Fruit fly (Drosophila melanogaster) whole organism, embryonic: ENCODE data around the gene Cdk7.

Experiments used
- C15 ChIP-seq: fragments of 200-800 bp; sonication (Bioruptor generic); IDR thresholded peaks from 3 replicates; pipeline ENCODE4 v1.3.6; 2022; ENCODE audit warnings: missing biosample characterization, missing genetic modification characterization
- CG10565 ChIP-seq: fragments of 200-800 bp; sonication (Bioruptor generic); optimal IDR thresholded peaks from 3 replicates; lab custom pipeline; 2016; ENCODE audit warnings: missing biosample characterization, mild to moderate bottlenecking, missing genetic modification characterization
- CG11696 ChIP-seq: fragments of 200-800 bp; sonication (Bioruptor generic); IDR thresholded peaks from 2 replicates; pipeline ENCODE4 v1.3.6; 2022; ENCODE audit warnings: missing biosample characterization, missing genetic modification characterization
- CG12071 ChIP-seq: fragments of 200-800 bp; sonication (Bioruptor generic); optimal IDR thresholded peaks from 3 replicates; lab custom pipeline; 2018; ENCODE audit warnings: missing biosample characterization, mild to moderate bottlenecking, missing genetic modification characterization
- CG12299 ChIP-seq: fragments of 200-800 bp; sonication (Bioruptor generic); optimal IDR thresholded peaks from 2 replicates; lab custom pipeline; 2018; ENCODE audit warnings: missing biosample characterization, mild to moderate bottlenecking, missing genetic modification characterization
- CG1233 ChIP-seq: fragments of 200-800 bp; sonication (Bioruptor generic); optimal IDR thresholded peaks from 4 replicates; lab custom pipeline; 2018; ENCODE audit warnings: missing biosample characterization, mild to moderate bottlenecking, missing genetic modification characterization
- CG12391 ChIP-seq: fragments of 200-800 bp; sonication (Bioruptor generic); optimal IDR thresholded peaks from 3 replicates; lab custom pipeline; 2018; ENCODE audit warnings: missing biosample characterization, mild to moderate bottlenecking, missing genetic modification characterization, moderate library complexity
- CG13894 ChIP-seq: fragments of 200-800 bp; sonication (Bioruptor generic); optimal IDR thresholded peaks from 3 replicates; lab custom pipeline; 2018; ENCODE audit warnings: missing biosample characterization, mild to moderate bottlenecking, missing genetic modification characterization, moderate library complexity
- CG14014 ChIP-seq: fragments of 200-800 bp; sonication (Bioruptor generic); IDR thresholded peaks from 2 replicates; pipeline ENCODE4 v1.3.6; 2022; ENCODE audit warnings: missing biosample characterization, missing genetic modification characterization
- CG15011 ChIP-seq: fragments of 200-800 bp; sonication (Bioruptor generic); optimal IDR thresholded peaks from 3 replicates; lab custom pipeline; 2018; ENCODE audit warnings: missing biosample characterization, mild to moderate bottlenecking, missing genetic modification characterization
- CG17186 ChIP-seq: fragments of 200-800 bp; sonication (Bioruptor generic); optimal IDR thresholded peaks from 3 replicates; lab custom pipeline; 2017; ENCODE audit warnings: missing biosample characterization, missing genetic modification reagents, missing genetic modification characterization
- CG17359 ChIP-seq: fragments of 200-800 bp; sonication (Bioruptor generic); optimal IDR thresholded peaks from 3 replicates; lab custom pipeline; 2018; ENCODE audit warnings: missing biosample characterization, mild to moderate bottlenecking, missing genetic modification characterization, moderate library complexity
- CG2712 ChIP-seq: fragments of 200-800 bp; optimal IDR thresholded peaks from 3 replicates; lab custom pipeline; 2019; ENCODE audit warnings: missing biosample characterization, mild to moderate bottlenecking, missing genetic modification characterization, moderate library complexity
- CG2875 ChIP-seq: fragments of 200-800 bp; sonication (Bioruptor generic); optimal IDR thresholded peaks from 2 replicates; lab custom pipeline; 2017; ENCODE audit warnings: missing biosample characterization, mild to moderate bottlenecking, missing genetic modification characterization, missing genetic modification reagents
- CG31388 ChIP-seq: fragments of 200-800 bp; sonication (Bioruptor generic); optimal IDR thresholded peaks from 2 replicates; lab custom pipeline; 2016; ENCODE audit warnings: missing biosample characterization, missing genetic modification characterization
- CG32532 ChIP-seq: fragments of 200-800 bp; sonication (Bioruptor generic); IDR thresholded peaks from 2 replicates; pipeline ENCODE4 v1.3.6; 2022; ENCODE audit warnings: missing biosample characterization, missing genetic modification characterization
- CG3281 ChIP-seq: fragments of 200-800 bp; sonication (Bioruptor generic); optimal IDR thresholded peaks from 3 replicates; lab custom pipeline; 2017; ENCODE audit warnings: missing biosample characterization, mild to moderate bottlenecking, missing genetic modification characterization
- CG3847 ChIP-seq: fragments of 200-800 bp; sonication (Bioruptor generic); IDR thresholded peaks from 2 replicates; pipeline ENCODE4 v1.3.6; 2022; ENCODE audit warnings: missing biosample characterization, missing genetic modification characterization
- CG4328 ChIP-seq: fragments of 200-800 bp; sonication (Bioruptor generic); optimal IDR thresholded peaks from 3 replicates; lab custom pipeline; 2017; ENCODE audit warnings: missing biosample characterization, missing genetic modification reagents, missing genetic modification characterization
- CG7786 ChIP-seq: fragments of 200-800 bp; sonication (Bioruptor generic); optimal IDR thresholded peaks from 2 replicates; lab custom pipeline; 2016; ENCODE audit warnings: missing biosample characterization, missing genetic modification characterization
- CG7839 ChIP-seq: fragments of 200-800 bp; sonication (Bioruptor generic); optimal IDR thresholded peaks from 3 replicates; lab custom pipeline; 2018; ENCODE audit warnings: missing biosample characterization, mild to moderate bottlenecking, missing genetic modification characterization, moderate library complexity
- CG8944 ChIP-seq: fragments of 200-800 bp; sonication (Bioruptor generic); optimal IDR thresholded peaks from 3 replicates; lab custom pipeline; 2016; ENCODE audit warnings: missing biosample characterization, missing genetic modification characterization
- CG9817 ChIP-seq: fragments of 200-800 bp; sonication (Bioruptor generic); optimal IDR thresholded peaks from 2 replicates; lab custom pipeline; 2018; ENCODE audit warnings: missing biosample characterization, mild to moderate bottlenecking, missing genetic modification characterization, moderate library complexity
- Drgx ChIP-seq: fragments of 200-800 bp; sonication (Bioruptor generic); IDR thresholded peaks from 2 replicates; pipeline ENCODE4 v1.3.6; 2022; ENCODE audit warnings: missing biosample characterization, missing genetic modification characterization
- Eip74EF ChIP-seq, 2 experiments: fragments of 200-800 bp in 1 of 2; fragments of >200 bp in 1 of 2; sonication (Bioruptor generic) in 1 of 2; optimal IDR thresholded peaks; 2 replicates each; lab custom pipeline; 2017 to 2019; ENCODE audit warnings: missing biosample characterization in 2 of 2, missing genetic modification characterization in 2 of 2, mild to moderate bottlenecking in 1 of 2, moderate library complexity in 1 of 2
- HLH3B ChIP-seq: fragments of 200-800 bp; sonication (Bioruptor generic); IDR thresholded peaks from 2 replicates; pipeline ENCODE4 v1.3.6; 2022; ENCODE audit warnings: missing biosample characterization, missing genetic modification characterization
- HLH54F ChIP-seq: fragments of 200-800 bp; sonication (Bioruptor generic); optimal IDR thresholded peaks from 3 replicates; lab custom pipeline; 2016; ENCODE audit warnings: missing biosample characterization, missing genetic modification characterization
- HmgZ ChIP-seq: fragments of 200-800 bp; sonication (Bioruptor generic); optimal IDR thresholded peaks from 2 replicates; lab custom pipeline; 2018; ENCODE audit warnings: missing biosample characterization, mild to moderate bottlenecking, missing genetic modification characterization
- Hr51 ChIP-seq, 2 experiments: fragments of 200-800 bp; sonication (Bioruptor generic); optimal IDR thresholded peaks; 2 replicates in 1 of 2; 3 replicates in 1 of 2; lab custom pipeline; 2016 to 2018; ENCODE audit warnings: missing biosample characterization in 2 of 2, missing genetic modification characterization in 2 of 2, mild to moderate bottlenecking in 1 of 2, moderate library complexity in 1 of 2
- Rfx ChIP-seq: fragments of 200-800 bp; sonication (Bioruptor generic); IDR thresholded peaks from 2 replicates; pipeline ENCODE4 v1.3.6; 2022; ENCODE audit warnings: missing biosample characterization, missing genetic modification characterization
- Stat92E ChIP-seq, 3 experiments: fragments of >200 bp in 2 of 3; fragments of 200-800 bp in 1 of 3; sonication (Bioruptor generic) in 1 of 3; optimal IDR thresholded peaks; 2 replicates each; lab custom pipeline; 2017 to 2019; ENCODE audit warnings: missing biosample characterization in 3 of 3, missing genetic modification characterization in 3 of 3, mild to moderate bottlenecking in 1 of 3, moderate library complexity in 1 of 3
- TFAM ChIP-seq: fragments of 200-800 bp; sonication (Bioruptor generic); optimal IDR thresholded peaks from 2 replicates; lab custom pipeline; 2017; ENCODE audit warnings: missing biosample characterization, missing genetic modification characterization, inconsistent platforms
- ase ChIP-seq: fragments of 200-800 bp; sonication (Bioruptor generic); IDR thresholded peaks from 3 replicates; pipeline ENCODE4 v1.3.6; 2022; ENCODE audit warnings: missing biosample characterization, missing genetic modification characterization
- bcd ChIP-seq: fragments of 200-800 bp; sonication (Bioruptor generic); optimal IDR thresholded peaks from 2 replicates; lab custom pipeline; 2017; ENCODE audit warnings: missing biosample characterization, mild to moderate bottlenecking, missing genetic modification characterization
- chn ChIP-seq: fragments of 200-800 bp; sonication (Bioruptor generic); optimal IDR thresholded peaks from 2 replicates; lab custom pipeline; 2016; ENCODE audit warnings: missing biosample characterization, missing genetic modification characterization
- ci ChIP-seq: fragments of 200-800 bp; sonication (Bioruptor generic); IDR thresholded peaks from 3 replicates; pipeline ENCODE4 v1.3.6; 2022; ENCODE audit warnings: missing biosample characterization, missing genetic modification characterization
- dati ChIP-seq: fragments of 200-800 bp; sonication (Bioruptor generic); IDR thresholded peaks from 2 replicates; pipeline ENCODE4 v1.3.6; 2022; ENCODE audit warnings: missing biosample characterization, missing genetic modification characterization
- dysf ChIP-seq: fragments of 200-800 bp; sonication (Bioruptor generic); IDR thresholded peaks from 3 replicates; pipeline ENCODE4 v1.3.6; 2022; ENCODE audit warnings: missing biosample characterization, missing genetic modification characterization
- jumu ChIP-seq: fragments of 200-800 bp; sonication (Bioruptor generic); optimal IDR thresholded peaks from 3 replicates; lab custom pipeline; 2016; ENCODE audit warnings: missing biosample characterization, missing genetic modification characterization
- ken ChIP-seq: fragments of 200-800 bp; sonication (Bioruptor generic); IDR thresholded peaks from 3 replicates; pipeline ENCODE4 v1.3.6; 2022; ENCODE audit warnings: missing biosample characterization, missing genetic modification characterization
- lab ChIP-seq: fragments of 200-800 bp; sonication (Bioruptor generic); optimal IDR thresholded peaks from 3 replicates; lab custom pipeline; 2017; ENCODE audit warnings: missing biosample characterization, missing genetic modification characterization, mild to moderate bottlenecking, moderate library complexity, missing genetic modification reagents
- nau ChIP-seq: fragments of 200-800 bp; sonication (Bioruptor generic); optimal IDR thresholded peaks from 3 replicates; lab custom pipeline; 2017; ENCODE audit warnings: missing biosample characterization, mild to moderate bottlenecking, missing genetic modification characterization, missing genetic modification reagents
- nerfin-1 ChIP-seq: fragments of 200-800 bp; sonication (Bioruptor generic); optimal IDR thresholded peaks from 3 replicates; lab custom pipeline; 2019; ENCODE audit warnings: missing biosample characterization, mild to moderate bottlenecking, missing genetic modification characterization, moderate library complexity
- phol ChIP-seq: fragments of 200-800 bp; sonication (Bioruptor generic); optimal IDR thresholded peaks from 3 replicates; lab custom pipeline; 2018; ENCODE audit warnings: missing biosample characterization, mild to moderate bottlenecking, missing genetic modification characterization, moderate library complexity
- ro ChIP-seq: fragments of 200-800 bp; sonication (Bioruptor generic); IDR thresholded peaks from 2 replicates; pipeline ENCODE4 v1.3.6; 2022; ENCODE audit warnings: missing biosample characterization, missing genetic modification characterization
- scrt ChIP-seq: fragments of 200-800 bp; sonication (Bioruptor generic); optimal IDR thresholded peaks from 2 replicates; lab custom pipeline; 2018; ENCODE audit warnings: missing biosample characterization, mild to moderate bottlenecking, missing genetic modification characterization, moderate library complexity
- slbo ChIP-seq: fragments of 200-800 bp; sonication (Bioruptor generic); IDR thresholded peaks from 2 replicates; pipeline ENCODE4 v1.3.6; 2022; ENCODE audit warnings: missing biosample characterization, missing genetic modification characterization
- stc ChIP-seq: fragments of 200-800 bp; sonication (Bioruptor generic); IDR thresholded peaks from 2 replicates; pipeline ENCODE4 v1.3.6; 2022; ENCODE audit warnings: missing biosample characterization, missing genetic modification characterization
- tx ChIP-seq: fragments of 200-800 bp; sonication (Bioruptor generic); optimal IDR thresholded peaks from 2 replicates; lab custom pipeline; 2016; ENCODE audit warnings: missing biosample characterization, missing genetic modification characterization
- yki ChIP-seq: fragments of >200 bp; optimal IDR thresholded peaks from 3 replicates; lab custom pipeline; 2018

Cdk7 gene

dm6 chrX:5336722-5337121 is 27.9 kb upstream of the Cdk7 start (continued):
- TF ChIP-seq ro (GFP tag; lab: Robert Waterston, UW) (no peak), HLH54F (no peak), lab (peak; percentile 70), CG17359 (peak; percentile 63), CG14014 (no peak), CG31388 (GFP tag; lab: Kevin White, UChicago) (no peak), CG3281 (GFP tag; lab: Kevin White, UChicago) (peak; percentile 76), CG15011 (GFP tag; lab: Kevin White, UChicago) (peak; percentile 19), CG11696 (GFP tag; lab: Robert Waterston, UW) (0 out of 2 replicates have a peak, but pooled peaks have one; percentile 14), Hr51 (GFP tag; optimal IDR thresholded peaks at IDR 0.05; lab: Kevin White, UChicago) (peak in 1 of 2 experiments; percentile 64), C15 (no peak), tx (GFP tag; lab: Kevin White, UChicago) (no peak), dati (no peak), CG4328 (GFP tag; lab: Kevin White, UChicago) (peak; percentile 5), jumu (GFP tag; lab: Kevin White, UChicago) (no peak), CG8944 (GFP tag; lab: Kevin White, UChicago) (no peak), ci (GFP tag; lab: Robert Waterston, UW) (0 out of 3 replicates have a peak, but pooled peaks have one; percentile 44), CG7786 (GFP tag; lab: Kevin White, UChicago) (no peak), bcd (GFP tag; lab: Kevin White, UChicago) (peak; percentile 31), CG17186 (GFP tag; lab: Kevin White, UChicago) (no peak), scrt (GFP tag; lab: Kevin White, UChicago) (peak; percentile 51), CG1233 (GFP tag; lab: Kevin White, UChicago) (peak; percentile 40), nerfin-1 (tag; lab: Kevin White, UChicago) (peak; percentile 11), chn (no peak), CG12299 (tag; lab: Kevin White, UChicago) (peak; percentile 1), CG10565 (GFP tag; lab: Kevin White, UChicago) (no peak), CG32532 (GFP tag; lab: Robert Waterston, UW) (peak; percentile 32; the same call in 1 of the 2 replicates), HmgZ (tag; lab: Kevin White, UChicago) (peak; percentile 38), CG3847 (GFP tag; lab: Robert Waterston, UW) (0 out of 2 replicates have a peak, but pooled peaks have one; percentile 23), yki (lab: Kevin White, UChicago) (no peak), CG2875 (no peak), CG13894 (tag; lab: Kevin White, UChicago) (peak; percentile 7), Stat92E (GFP tag; optimal IDR thresholded peaks at IDR 0.05; lab: Kevin White, UChicago) (no peak), dysf (peak; percentile 62), CG9817 (tag; lab: Kevin White, UChicago) (peak; percentile 59), Drgx (GFP tag; lab: Robert Waterston, UW) (peak; percentile 50; the same call in 1 of the 2 replicates), stc (no peak), nau (peak; percentile 10), ken (no peak), Rfx (GFP tag; lab: Robert Waterston, UW) (peak; percentile 52; the same call in 1 of the 2 replicates), slbo (GFP tag; lab: Robert Waterston, UW) (peak; percentile 51), CG2712 (tag; lab: Kevin White, UChicago) (peak; percentile 20), HLH3B (GFP tag; lab: Robert Waterston, UW) (0 out of 2 replicates have a peak, but pooled peaks have one; percentile 38), Eip74EF (GFP tag; optimal IDR thresholded peaks at IDR 0.05; lab: Kevin White, UChicago) (no peak), CG12391 (peak; percentile 37), CG7839 (tag; lab: Kevin White, UChicago) (peak; percentile 55), phol (tag; lab: Kevin White, UChicago) (peak; percentile 43), ase (no peak), TFAM (GFP tag; lab: Kevin White, UChicago) (no peak), CG12071 (GFP tag; lab: Kevin White, UChicago) (peak; percentile 34)
